Fruit fly (Drosophila melanogaster) whole organism, embryonic: ENCODE measurements around the gene NimC1.

Experiments
- Bdp1 ChIP-seq: fragments of 200-800 bp; sonication (Bioruptor generic); optimal IDR thresholded peaks from 3 replicates; lab custom pipeline; 2016; ENCODE audit warnings: missing biosample characterization, missing genetic modification characterization
- CG12236 ChIP-seq: fragments of 200-800 bp; sonication (Bioruptor generic); optimal IDR thresholded peaks from 2 replicates; lab custom pipeline; 2016; ENCODE audit warnings: missing biosample characterization, missing genetic modification characterization
- CG12769 ChIP-seq: fragments of 200-800 bp; sonication (Bioruptor generic); optimal IDR thresholded peaks from 2 replicates; lab custom pipeline; 2019; ENCODE audit warnings: missing biosample characterization, mild to moderate bottlenecking, missing genetic modification characterization, moderate library complexity
- CG14050 ChIP-seq: fragments of 200-800 bp; sonication (Bioruptor generic); IDR thresholded peaks from 3 replicates; pipeline ENCODE4 v1.3.6; 2022; ENCODE audit warnings: missing biosample characterization, missing genetic modification characterization
- CG14965 ChIP-seq: fragments of 200-800 bp; sonication (Bioruptor generic); optimal IDR thresholded peaks from 2 replicates; lab custom pipeline; 2016; ENCODE audit warnings: missing biosample characterization, missing genetic modification characterization, borderline replicate concordance
- CG1603 ChIP-seq: fragments of 200-800 bp; sonication (Bioruptor generic); optimal IDR thresholded peaks from 2 replicates; lab custom pipeline; 2019; ENCODE audit warnings: missing biosample characterization, mild to moderate bottlenecking, missing genetic modification characterization, moderate library complexity
- CG18262 ChIP-seq: fragments of 200-800 bp; optimal IDR thresholded peaks from 3 replicates; lab custom pipeline; 2019; ENCODE audit warnings: missing biosample characterization, mild to moderate bottlenecking, missing genetic modification characterization, moderate library complexity
- CG2712 ChIP-seq: fragments of 200-800 bp; optimal IDR thresholded peaks from 3 replicates; lab custom pipeline; 2019; ENCODE audit warnings: missing biosample characterization, mild to moderate bottlenecking, missing genetic modification characterization, moderate library complexity
- CG31441 ChIP-seq: fragments of 200-800 bp; sonication (Bioruptor generic); IDR thresholded peaks from 2 replicates; pipeline ENCODE4 v1.3.6; 2022; ENCODE audit warnings: missing biosample characterization, missing genetic modification characterization
- CG3163 ChIP-seq: fragments of 200-800 bp; sonication (Bioruptor generic); optimal IDR thresholded peaks from 3 replicates; lab custom pipeline; 2016; ENCODE audit warnings: missing biosample characterization, missing genetic modification characterization
- CG32532 ChIP-seq: fragments of 200-800 bp; sonication (Bioruptor generic); IDR thresholded peaks from 2 replicates; pipeline ENCODE4 v1.3.6; 2022; ENCODE audit warnings: missing biosample characterization, missing genetic modification characterization
- CG3281 ChIP-seq: fragments of 200-800 bp; sonication (Bioruptor generic); optimal IDR thresholded peaks from 3 replicates; lab custom pipeline; 2017; ENCODE audit warnings: missing biosample characterization, mild to moderate bottlenecking, missing genetic modification characterization
- CG33213 ChIP-seq: fragments of 200-800 bp; sonication (Bioruptor generic); optimal IDR thresholded peaks from 3 replicates; lab custom pipeline; 2016; ENCODE audit warnings: missing biosample characterization, missing genetic modification characterization
- CG34376 ChIP-seq: fragments of 200-800 bp; sonication (Bioruptor generic); optimal IDR thresholded peaks from 2 replicates; lab custom pipeline; 2018; ENCODE audit warnings: missing biosample characterization, mild to moderate bottlenecking, missing genetic modification characterization
- CG3847 ChIP-seq: fragments of 200-800 bp; sonication (Bioruptor generic); IDR thresholded peaks from 2 replicates; pipeline ENCODE4 v1.3.6; 2022; ENCODE audit warnings: missing biosample characterization, missing genetic modification characterization
- CG4617 ChIP-seq: fragments of 200-800 bp; sonication (Bioruptor generic); optimal IDR thresholded peaks from 3 replicates; lab custom pipeline; 2016; ENCODE audit warnings: missing biosample characterization, missing genetic modification characterization, borderline replicate concordance
- CG6689 ChIP-seq: fragments of 200-800 bp; sonication (Bioruptor generic); IDR thresholded peaks from 2 replicates; pipeline ENCODE4 v1.3.6; 2022; ENCODE audit warnings: missing biosample characterization, missing genetic modification characterization
- CG7786 ChIP-seq: fragments of 200-800 bp; sonication (Bioruptor generic); optimal IDR thresholded peaks from 2 replicates; lab custom pipeline; 2016; ENCODE audit warnings: missing biosample characterization, missing genetic modification characterization
- CrebB ChIP-seq: fragments of 200-800 bp; sonication (Bioruptor generic); optimal IDR thresholded peaks from 3 replicates; lab custom pipeline; 2018; ENCODE audit warnings: missing biosample characterization, mild to moderate bottlenecking, missing genetic modification characterization
- E2f1 ChIP-seq: fragments of 200-800 bp; sonication (Bioruptor generic); IDR thresholded peaks from 2 replicates; pipeline ENCODE4 v1.3.6; 2022; ENCODE audit warnings: missing biosample characterization, missing genetic modification characterization
- ERR ChIP-seq: fragments of 200-800 bp; sonication (Bioruptor generic); optimal IDR thresholded peaks from 2 replicates; lab custom pipeline; 2016; ENCODE audit warnings: missing biosample characterization, missing genetic modification characterization
- Eip74EF ChIP-seq, 2 experiments: fragments of 200-800 bp in 1 of 2; fragments of >200 bp in 1 of 2; sonication (Bioruptor generic) in 1 of 2; optimal IDR thresholded peaks; 2 replicates each; lab custom pipeline; 2017 to 2019; ENCODE audit warnings: missing biosample characterization in 2 of 2, missing genetic modification characterization in 2 of 2, mild to moderate bottlenecking in 1 of 2, moderate library complexity in 1 of 2
- Elba2 ChIP-seq: fragments of 200-800 bp; sonication (Bioruptor generic); optimal IDR thresholded peaks from 3 replicates; lab custom pipeline; 2016; ENCODE audit warnings: missing biosample characterization, missing genetic modification characterization
- Gug ChIP-seq: fragments of 200-800 bp; sonication (Bioruptor generic); IDR thresholded peaks from 4 replicates; pipeline ENCODE4 v1.3.6; 2022; ENCODE audit warnings: missing biosample characterization, missing genetic modification characterization
- H15 ChIP-seq: fragments of 200-800 bp; sonication (Bioruptor generic); IDR thresholded peaks from 3 replicates; pipeline ENCODE4 v1.3.6; 2022; ENCODE audit warnings: missing biosample characterization, missing genetic modification characterization
- H2.0 ChIP-seq: fragments of 200-800 bp; sonication (Bioruptor generic); IDR thresholded peaks from 2 replicates; pipeline ENCODE4 v1.3.6; 2022; ENCODE audit warnings: missing biosample characterization, missing genetic modification characterization
- Hand ChIP-seq: fragments of 200-800 bp; sonication (Bioruptor generic); optimal IDR thresholded peaks from 2 replicates; lab custom pipeline; 2017; ENCODE audit warnings: mild to moderate bottlenecking, missing biosample characterization, missing genetic modification reagents, missing genetic modification characterization
- HmgD ChIP-seq: fragments of 200-800 bp; sonication (Bioruptor generic); optimal IDR thresholded peaks from 3 replicates; lab custom pipeline; 2016; ENCODE audit warnings: missing biosample characterization, missing genetic modification characterization
- Kr ChIP-seq: fragments of 200-800 bp; sonication (Bioruptor generic); optimal IDR thresholded peaks from 2 replicates; lab custom pipeline; 2017; ENCODE audit warnings: missing biosample characterization, mild to moderate bottlenecking, missing genetic modification characterization
- Meics ChIP-seq: fragments of 200-800 bp; sonication (Bioruptor generic); optimal IDR thresholded peaks from 2 replicates; lab custom pipeline; 2017; ENCODE audit warnings: missing biosample characterization, mild to moderate bottlenecking, missing genetic modification characterization
- NFAT ChIP-seq: fragments of 200-800 bp; sonication (Bioruptor generic); IDR thresholded peaks from 2 replicates; pipeline ENCODE4 v1.3.6; 2022; ENCODE audit warnings: missing biosample characterization, missing genetic modification characterization
- Ptx1 ChIP-seq: fragments of 200-800 bp; sonication (Bioruptor generic); IDR thresholded peaks from 2 replicates; pipeline ENCODE4 v1.3.6; 2022; ENCODE audit warnings: missing biosample characterization, missing genetic modification characterization
- Side ChIP-seq: fragments of 200-800 bp; sonication (Bioruptor generic); optimal IDR thresholded peaks from 2 replicates; lab custom pipeline; 2016; ENCODE audit warnings: missing biosample characterization, missing genetic modification characterization
- Sox102F ChIP-seq: fragments of 200-800 bp; sonication (Bioruptor generic); optimal IDR thresholded peaks from 2 replicates; lab custom pipeline; 2018; ENCODE audit warnings: missing biosample characterization, mild to moderate bottlenecking, missing genetic modification characterization, moderate library complexity
- Ssrp ChIP-seq: fragments of 200-800 bp; sonication (Bioruptor generic); optimal IDR thresholded peaks from 2 replicates; lab custom pipeline; 2018; ENCODE audit warnings: missing biosample characterization, mild to moderate bottlenecking, missing genetic modification characterization, moderate library complexity
- ash1 ChIP-seq: fragments of 200-800 bp; sonication (Bioruptor generic); optimal IDR thresholded peaks from 2 replicates; lab custom pipeline; 2018; ENCODE audit warnings: missing biosample characterization, mild to moderate bottlenecking, missing genetic modification characterization
- croc ChIP-seq: fragments of 200-800 bp; sonication (Bioruptor generic); conservative IDR thresholded peaks from 3 replicates; pipeline ENCODE4 v1.3.6; 2022; ENCODE audit warnings: missing biosample characterization, missing genetic modification characterization
- danr ChIP-seq: fragments of 200-800 bp; sonication (Bioruptor generic); IDR thresholded peaks from 2 replicates; pipeline ENCODE4 v1.3.6; 2022; ENCODE audit warnings: missing biosample characterization, missing genetic modification characterization
- exex ChIP-seq: fragments of 200-800 bp; sonication (Bioruptor generic); optimal IDR thresholded peaks from 4 replicates; lab custom pipeline; 2018; ENCODE audit warnings: missing biosample characterization, mild to moderate bottlenecking, missing genetic modification characterization, moderate library complexity
- gem ChIP-seq: fragments of 200-800 bp; sonication (Bioruptor generic); optimal IDR thresholded peaks from 2 replicates; lab custom pipeline; 2019; ENCODE audit warnings: missing biosample characterization, mild to moderate bottlenecking, missing genetic modification characterization, moderate library complexity
- gfzf ChIP-seq: fragments of 200-800 bp; sonication (Bioruptor generic); optimal IDR thresholded peaks from 2 replicates; lab custom pipeline; 2016; ENCODE audit warnings: missing biosample characterization, mild to moderate bottlenecking, missing genetic modification characterization, moderate library complexity
- jigr1 ChIP-seq: fragments of 200-800 bp; sonication (Bioruptor generic); IDR thresholded peaks from 3 replicates; pipeline ENCODE4 v1.3.6; 2022; ENCODE audit warnings: missing biosample characterization, missing genetic modification characterization
- lmd ChIP-seq: fragments of 200-800 bp; sonication (Bioruptor generic); IDR thresholded peaks from 2 replicates; pipeline ENCODE4 v1.3.6; 2022; ENCODE audit warnings: missing biosample characterization, missing genetic modification characterization
- ranshi ChIP-seq: fragments of 200-800 bp; sonication (Bioruptor generic); IDR thresholded peaks from 2 replicates; pipeline ENCODE4 v1.3.6; 2022; ENCODE audit warnings: missing biosample characterization, missing genetic modification characterization
- rib ChIP-seq: fragments of 200-800 bp; sonication (Bioruptor generic); IDR thresholded peaks from 2 replicates; pipeline ENCODE4 v1.3.6; 2022; ENCODE audit warnings: missing biosample characterization, missing genetic modification characterization
- slp2 ChIP-seq: fragments of 200-800 bp; sonication (Bioruptor generic); optimal IDR thresholded peaks from 2 replicates; lab custom pipeline; 2016; ENCODE audit warnings: missing biosample characterization, missing genetic modification characterization
- sob ChIP-seq: fragments of 200-800 bp; sonication (Bioruptor generic); IDR thresholded peaks from 2 replicates; pipeline ENCODE4 v1.3.6; 2022; ENCODE audit warnings: missing biosample characterization, missing genetic modification characterization
- tll ChIP-seq, 2 experiments: fragments of 200-800 bp in 1 of 2; fragments of >200 bp in 1 of 2; sonication (Bioruptor generic) in 1 of 2; optimal IDR thresholded peaks; 2 replicates each; lab custom pipeline; 2017 to 2019; ENCODE audit warnings: missing biosample characterization in 2 of 2, missing genetic modification characterization in 2 of 2, mild to moderate bottlenecking in 1 of 2, moderate library complexity in 1 of 2
- vnd ChIP-seq: fragments of 200-800 bp; sonication (Bioruptor generic); IDR thresholded peaks from 3 replicates; pipeline ENCODE4 v1.3.6; 2022; ENCODE audit warnings: missing biosample characterization, missing genetic modification characterization; ENCODE audit not compliant: partially characterized antibody

NimC1 gene

dm6 chr2L:14024051-14024745 lies 47.6 kb upstream of the NimC1 start (continued):
- TF ChIP-seq CG34376 (peak; percentile 99), CG4617 (GFP tag; lab: Kevin White, UChicago) (peak; percentile 99), CG7786 (peak; percentile 98), CG18262 (tag; lab: Kevin White, UChicago) (peak; percentile 97), H15 (GFP tag; lab: Robert Waterston, UW) (peak; percentile 98), ash1 (GFP tag; lab: Kevin White, UChicago) (peak; percentile 100), CG32532 (GFP tag; lab: Robert Waterston, UW) (peak; percentile 88), slp2 (peak; percentile 99), CG3163 (peak; percentile 95), NFAT (GFP tag; lab: Robert Waterston, UW) (peak; percentile 98), Meics (GFP tag; lab: Kevin White, UChicago) (peak; percentile 99), jigr1 (peak; percentile 76), Ptx1 (GFP tag; lab: Robert Waterston, UW) (peak; percentile 88), gfzf (GFP tag; lab: Kevin White, UChicago) (peak; percentile 50), tll (GFP tag; optimal IDR thresholded peaks at IDR 0.05; lab: Kevin White, UChicago) (peak in 1 of 2 experiments; percentile 89), CG2712 (tag; lab: Kevin White, UChicago) (peak; percentile 98), CrebB (peak; percentile 100), CG12236 (GFP tag; lab: Kevin White, UChicago) (peak; percentile 100), croc (GFP tag; lab: Robert Waterston, UW) (peak; percentile 93), CG33213 (peak; percentile 100), vnd (GFP tag; lab: Robert Waterston, UW) (no peak), Side (GFP tag; lab: Kevin White, UChicago) (peak; percentile 100), Gug (GFP tag; lab: Robert Waterston, UW) (peak; percentile 81; the same call in 2 of the 4 replicates), Bdp1 (GFP tag; lab: Kevin White, UChicago) (peak; percentile 96), Eip74EF (GFP tag; optimal IDR thresholded peaks at IDR 0.05; lab: Kevin White, UChicago) (peak in 1 of 2 experiments; percentile 99), gem (tag; lab: Kevin White, UChicago) (peak; percentile 99), CG3847 (GFP tag; lab: Robert Waterston, UW) (peak; percentile 96), sob (GFP tag; lab: Robert Waterston, UW) (peak; percentile 99), CG31441 (GFP tag; lab: Robert Waterston, UW) (peak; percentile 96), lmd (GFP tag; lab: Robert Waterston, UW) (peak; percentile 89), ranshi (GFP tag; lab: Robert Waterston, UW) (peak; percentile 98), Ssrp (tag; lab: Kevin White, UChicago) (peak; percentile 86), HmgD (peak; percentile 99), CG6689 (GFP tag; lab: Robert Waterston, UW) (peak; percentile 97), danr (GFP tag; lab: Robert Waterston, UW) (peak; percentile 98), exex (tag; lab: Kevin White, UChicago) (peak; percentile 94), rib (GFP tag; lab: Robert Waterston, UW) (peak; percentile 99), Elba2 (peak; percentile 0), ERR (GFP tag; lab: Kevin White, UChicago) (peak; percentile 98), CG12769 (tag; lab: Kevin White, UChicago) (peak; percentile 99), E2f1 (peak; percentile 97), Kr (GFP tag; lab: Kevin White, UChicago) (peak; percentile 100), CG3281 (peak; percentile 99), Hand (GFP tag; lab: Kevin White, UChicago) (peak; percentile 98), Sox102F (GFP tag; lab: Kevin White, UChicago) (peak; percentile 99), CG14050 (GFP tag; lab: Robert Waterston, UW) (peak; percentile 97), CG1603 (tag; lab: Kevin White, UChicago) (peak; percentile 99), H2.0 (GFP tag; lab: Robert Waterston, UW) (peak; percentile 95), CG14965 (peak; percentile 96)
